Worm (Caenorhabditis elegans) whole organism, early embryonic: ENCODE results near the gene K08D8.7.

ENCODE experiments used
- B0310.2 ChIP-seq: sonication (generic microtip); optimal IDR thresholded peaks from 2 replicates; lab custom pipeline; 2016; ENCODE audit warnings: mild to moderate bottlenecking, missing genetic modification characterization, missing compliant biosample characterization
- F13C5.2 ChIP-seq: sonication (generic microtip); optimal IDR thresholded peaks from 2 replicates; lab custom pipeline; 2017; ENCODE audit warnings: mild to moderate bottlenecking, missing genetic modification characterization, inconsistent platforms, missing compliant biosample characterization
- aly-1 ChIP-seq: sonication (generic microtip); optimal IDR thresholded peaks from 2 replicates; lab custom pipeline; 2016; ENCODE audit warnings: missing genetic modification characterization, missing compliant biosample characterization
- ama-1 ChIP-seq: fragments of 150-350 bp; optimal IDR thresholded peaks from 2 replicates; lab custom pipeline; 2014
- ceh-13 ChIP-seq: fragments of 200-800 bp; sonication (Bioruptor generic); optimal IDR thresholded peaks from 2 replicates; lab custom pipeline; 2018; ENCODE audit warnings: mild to moderate bottlenecking, missing genetic modification characterization, missing compliant biosample characterization
- ceh-36 ChIP-seq: sonication (generic microtip); optimal IDR thresholded peaks from 2 replicates; lab custom pipeline; 2016; ENCODE audit warnings: missing genetic modification characterization, inconsistent platforms, missing compliant biosample characterization
- ets-7 ChIP-seq: sonication (generic microtip); optimal IDR thresholded peaks from 2 replicates; lab custom pipeline; 2016; ENCODE audit warnings: missing genotype, missing genetic modification characterization, missing compliant biosample characterization
- flt-1 ChIP-seq: fragments of 200-800 bp; sonication (Bioruptor generic); IDR thresholded peaks from 2 replicates; pipeline ENCODE4 v1.3.6; 2022; ENCODE audit warnings: missing genetic modification characterization, missing compliant biosample characterization
- hmbx-1 ChIP-seq: sonication (generic microtip); optimal IDR thresholded peaks from 2 replicates; lab custom pipeline; 2016; ENCODE audit warnings: mild to moderate bottlenecking, missing genetic modification characterization, missing compliant biosample characterization
- hmg-4 ChIP-seq: fragments of 200-800 bp; sonication (Bioruptor generic); optimal IDR thresholded peaks from 2 replicates; lab custom pipeline; 2018; ENCODE audit warnings: mild to moderate bottlenecking, missing genetic modification characterization, missing compliant biosample characterization
- hnd-1 ChIP-seq: sonication (generic microtip); optimal IDR thresholded peaks from 2 replicates; lab custom pipeline; 2016; ENCODE audit warnings: missing genetic modification characterization, missing compliant biosample characterization
- pes-1 ChIP-seq: fragments of 200-800 bp; sonication (Bioruptor generic); IDR thresholded peaks from 2 replicates; pipeline ENCODE4 v1.3.6; 2022; ENCODE audit warnings: missing genetic modification reagents, missing genetic modification characterization, missing compliant biosample characterization
- scrt-1 ChIP-seq: fragments of 200-800 bp; sonication (Bioruptor generic); IDR thresholded peaks from 2 replicates; pipeline ENCODE4 v1.3.6; 2022; ENCODE audit warnings: missing genetic modification characterization, missing compliant biosample characterization
- sea-1 ChIP-seq: fragments of 200-800 bp; sonication (Bioruptor generic); conservative IDR thresholded peaks from 2 replicates; pipeline ENCODE4 v1.3.6; 2022; ENCODE audit warnings: missing genetic modification characterization, missing compliant biosample characterization
- tbx-11 ChIP-seq: fragments of 200-800 bp; sonication (Bioruptor generic); IDR thresholded peaks from 2 replicates; pipeline ENCODE4 v1.3.6; 2022; ENCODE audit warnings: missing genetic modification characterization, missing compliant biosample characterization
- tbx-37 ChIP-seq: fragments of 200-800 bp; sonication (Bioruptor generic); conservative IDR thresholded peaks from 2 replicates; pipeline ENCODE4 v1.3.6; 2022; ENCODE audit warnings: missing genetic modification reagents, missing genetic modification characterization, missing compliant biosample characterization
- tra-4 ChIP-seq: sonication (generic microtip); optimal IDR thresholded peaks from 2 replicates; lab custom pipeline; 2017; ENCODE audit warnings: missing genetic modification characterization, missing compliant biosample characterization

Gene K08D8.7

ce11 chrIV:12901602-12902001, 5.0 kb downstream of the K08D8.7 start:
- TF ChIP-seq aly-1 (tag; lab: Kevin White, UChicago) (no peak), B0310.2 (tag; lab: Kevin White, UChicago) (no peak), hnd-1 (tag; lab: Kevin White, UChicago) (no peak), ets-7 (tag; lab: Kevin White, UChicago) (no peak), tra-4 (tag; lab: Kevin White, UChicago) (no peak), hmg-4 (no peak)

ce11 chrIV:12902430-12903110, 5.9 kb downstream of the K08D8.7 start, which contains the start of gene K08D8.2:
Gene K08D8.2 (plus strand): TSS chrIV:12903060.
- no peak for TF ChIP-seq ceh-13
- TF ChIP-seq ets-7 (tag; lab: Kevin White, UChicago), result no peak
- TF ChIP-seq hmbx-1 (tag; lab: Kevin White, UChicago), result no peak
- TF ChIP-seq aly-1 (tag; lab: Kevin White, UChicago), result no peak
- TF ChIP-seq ama-1 (lab: Kevin White, UChicago), result no peak
- TF ChIP-seq sea-1 (GFP tag; lab: Robert Waterston, UW), result no peak
- TF ChIP-seq tra-4 (tag; lab: Kevin White, UChicago), result no peak
- no peak for TF ChIP-seq F13C5.2
- TF ChIP-seq tbx-37 (GFP tag; lab: Robert Waterston, UW), result no peak
- no peak for TF ChIP-seq pes-1 (GFP tag; lab: Robert Waterston, UW)
- TF ChIP-seq hnd-1 (tag; lab: Kevin White, UChicago), result no peak
- no peak for TF ChIP-seq flt-1 (GFP tag; lab: Robert Waterston, UW)
- no peak for TF ChIP-seq B0310.2 (tag; lab: Kevin White, UChicago)
- TF ChIP-seq ceh-36 (tag; lab: Kevin White, UChicago), result no peak
- no peak for TF ChIP-seq tbx-11 (GFP tag; lab: Robert Waterston, UW)
- TF ChIP-seq hmg-4, result no peak
- no peak for TF ChIP-seq scrt-1 (GFP tag; lab: Robert Waterston, UW)

- TF ChIP-seq scrt-1 (GFP tag; lab: Robert Waterston, UW) (no peak), aly-1 (tag; lab: Kevin White, UChicago) (no peak)
Measured at ce11 chrIV:12903687-12904086, 7.1 kb downstream of the K08D8.7 start.

ce11 chrIV:12906529-12906928, 9.9 kb downstream of the K08D8.7 start, which contains the start of gene K08D8.3:
Gene K08D8.3 (minus strand): TSS chrIV:12906659.
- TF ChIP-seq hmg-4 (no peak), hmbx-1 (tag; lab: Kevin White, UChicago) (no peak), sea-1 (GFP tag; lab: Robert Waterston, UW) (no peak), flt-1 (GFP tag; lab: Robert Waterston, UW) (no peak), tbx-11 (GFP tag; lab: Robert Waterston, UW) (no peak), aly-1 (tag; lab: Kevin White, UChicago) (no peak), F13C5.2 (no peak), scrt-1 (GFP tag; lab: Robert Waterston, UW) (no peak), pes-1 (GFP tag; lab: Robert Waterston, UW) (no peak), ceh-36 (tag; lab: Kevin White, UChicago) (no peak), B0310.2 (tag; lab: Kevin White, UChicago) (no peak)

- TF ChIP-seq hnd-1 (tag; lab: Kevin White, UChicago), result no peak
- no peak for TF ChIP-seq flt-1 (GFP tag; lab: Robert Waterston, UW)
- no peak for TF ChIP-seq ceh-36 (tag; lab: Kevin White, UChicago)
- no peak for TF ChIP-seq sea-1 (GFP tag; lab: Robert Waterston, UW)
- no peak for TF ChIP-seq tbx-37 (GFP tag; lab: Robert Waterston, UW)
- no peak for TF ChIP-seq ceh-13
- TF ChIP-seq B0310.2 (tag; lab: Kevin White, UChicago), result no peak
- no peak for TF ChIP-seq ets-7 (tag; lab: Kevin White, UChicago)
- no peak for TF ChIP-seq aly-1 (tag; lab: Kevin White, UChicago)
- TF ChIP-seq ama-1 (lab: Kevin White, UChicago), result no peak
- no peak for TF ChIP-seq scrt-1 (GFP tag; lab: Robert Waterston, UW)
- no peak for TF ChIP-seq pes-1 (GFP tag; lab: Robert Waterston, UW)
- TF ChIP-seq F13C5.2, result no peak
- TF ChIP-seq tbx-11 (GFP tag; lab: Robert Waterston, UW), result no peak
- TF ChIP-seq hmbx-1 (tag; lab: Kevin White, UChicago), result no peak
- no peak for TF ChIP-seq hmg-4
- TF ChIP-seq tra-4 (tag; lab: Kevin White, UChicago), result no peak
Measured at ce11 chrIV:12909871-12910270, 13.2 kb downstream of the K08D8.7 start, which contains the start of gene K08D8.4. Gene K08D8.4 (minus strand): TSS chrIV:12909998.

- no peak for TF ChIP-seq hmbx-1 (tag; lab: Kevin White, UChicago)
- no peak for TF ChIP-seq pes-1 (GFP tag; lab: Robert Waterston, UW)
- no peak for TF ChIP-seq tbx-37 (GFP tag; lab: Robert Waterston, UW)
- no peak for TF ChIP-seq B0310.2 (tag; lab: Kevin White, UChicago)
- no peak for TF ChIP-seq tra-4 (tag; lab: Kevin White, UChicago)
- TF ChIP-seq hnd-1 (tag; lab: Kevin White, UChicago), result no peak
Measured at ce11 chrIV:12911990-12912389, 15.4 kb downstream of the K08D8.7 start, which contains the start of gene K08D8.5. Gene K08D8.5 (minus strand): TSS chrIV:12912129.

- TF ChIP-seq F13C5.2 (no peak), ets-7 (tag; lab: Kevin White, UChicago) (no peak), sea-1 (GFP tag; lab: Robert Waterston, UW) (no peak), tbx-11 (GFP tag; lab: Robert Waterston, UW) (no peak), ceh-36 (tag; lab: Kevin White, UChicago) (no peak), pes-1 (GFP tag; lab: Robert Waterston, UW) (no peak), flt-1 (GFP tag; lab: Robert Waterston, UW) (no peak), tbx-37 (GFP tag; lab: Robert Waterston, UW) (no peak), B0310.2 (tag; lab: Kevin White, UChicago) (no peak), aly-1 (tag; lab: Kevin White, UChicago) (no peak)
Measured at ce11 chrIV:12914532-12915019, 17.9 kb downstream of the K08D8.7 start, which contains the start of gene irg-6. Gene irg-6 (minus strand): TSS chrIV:12914969.
